Worm (Caenorhabditis elegans) whole organism, L4 larva: ENCODE data around the gene ung-1.
A peak's percentile ranks its signal among the peaks of the same experiment; 100 is the strongest.

Experiments
- F26F4.8 ChIP-seq: fragments of 200-800 bp; sonication (Bioruptor generic); conservative IDR thresholded peaks from 2 replicates; pipeline ENCODE4 v1.3.6; 2022; ENCODE audit warnings: missing genetic modification characterization, missing compliant biosample characterization
- R02D3.7 ChIP-seq: fragments of 150-350 bp; sonication (generic microtip); optimal IDR thresholded peaks from 3 replicates; lab custom pipeline; 2014; ENCODE audit warnings: missing biosample characterization, missing genetic modification characterization
- T26A8.4 ChIP-seq: fragments of 200-800 bp; sonication (Bioruptor generic); IDR thresholded peaks from 2 replicates; pipeline ENCODE4 v1.3.6; 2022; ENCODE audit warnings: missing genetic modification characterization, missing compliant biosample characterization
- Y105C5A.15 ChIP-seq: fragments of 200-800 bp; sonication (Bioruptor generic); IDR thresholded peaks from 2 replicates; pipeline ENCODE4 v1.3.6; 2022; ENCODE audit warnings: missing genetic modification characterization, missing compliant biosample characterization
- Y48G9A.11 ChIP-seq: fragments of 200-800 bp; sonication (Bioruptor generic); IDR thresholded peaks from 2 replicates; pipeline ENCODE4 v1.3.6; 2022; ENCODE audit warnings: missing genetic modification reagents, missing genetic modification characterization, missing compliant biosample characterization
- ZK337.2 ChIP-seq: fragments of 200-800 bp; sonication (Bioruptor generic); IDR thresholded peaks from 2 replicates; pipeline ENCODE4 v1.3.6; 2022; ENCODE audit warnings: missing genetic modification reagents, missing genetic modification characterization, missing compliant biosample characterization
- aha-1 ChIP-seq: fragments of 150-350 bp; peaks from one replicate; lab custom pipeline; 2014; ENCODE audit warnings: missing biosample characterization, missing genetic modification characterization
- arid-1 ChIP-seq: fragments of 200-800 bp; sonication (Bioruptor generic); conservative IDR thresholded peaks from 2 replicates; pipeline ENCODE4 v1.3.6; 2022; ENCODE audit warnings: missing genetic modification reagents, missing genetic modification characterization, missing compliant biosample characterization
- ceh-20 ChIP-seq: fragments of 200-800 bp; sonication (Bioruptor generic); IDR thresholded peaks from 2 replicates; pipeline ENCODE4 v1.3.6; 2022; ENCODE audit warnings: missing genetic modification reagents, missing genetic modification characterization, missing compliant biosample characterization
- ceh-32 ChIP-seq: sonication (generic microtip); optimal IDR thresholded peaks from 2 replicates; lab custom pipeline; 2016; ENCODE audit warnings: mild to moderate bottlenecking, missing genetic modification characterization, missing compliant biosample characterization; ENCODE audit not compliant: poor library complexity
- ceh-62 ChIP-seq: sonication (generic microtip); optimal IDR thresholded peaks from 2 replicates; lab custom pipeline; 2017; ENCODE audit warnings: missing biosample characterization, missing genetic modification characterization
- cey-2 ChIP-seq: sonication (generic microtip); optimal IDR thresholded peaks from 3 replicates; lab custom pipeline; 2017; ENCODE audit warnings: missing genetic modification characterization, mild to moderate bottlenecking, missing compliant biosample characterization, antibody characterized with exemption, borderline replicate concordance; ENCODE audit not compliant: insufficient read depth
- daf-19 ChIP-seq: fragments of 200-800 bp; sonication (Bioruptor generic); conservative IDR thresholded peaks from 2 replicates; pipeline ENCODE4 v1.3.6; 2022; ENCODE audit warnings: missing genetic modification characterization, missing compliant biosample characterization
- daf-8 ChIP-seq: fragments of 200-800 bp; sonication (Bioruptor generic); IDR thresholded peaks from 2 replicates; pipeline ENCODE4 v1.3.6; 2022; ENCODE audit warnings: missing genetic modification characterization, missing compliant biosample characterization
- dmd-6 ChIP-seq: fragments of 200-800 bp; sonication (Bioruptor generic); IDR thresholded peaks from 2 replicates; pipeline ENCODE4 v1.3.6; 2022; ENCODE audit warnings: missing genetic modification reagents, missing genetic modification characterization, missing compliant biosample characterization
- dmd-8 ChIP-seq: fragments of 200-800 bp; sonication (Bioruptor generic); IDR thresholded peaks from 2 replicates; pipeline ENCODE4 v1.3.6; 2022; ENCODE audit warnings: missing genetic modification characterization, missing compliant biosample characterization
- duxl-1 ChIP-seq: sonication (generic microtip); optimal IDR thresholded peaks from 2 replicates; lab custom pipeline; 2016; ENCODE audit warnings: mild to moderate bottlenecking, missing genetic modification characterization, moderate library complexity, missing compliant biosample characterization; ENCODE audit not compliant: poor library complexity
- egl-27 ChIP-seq: sonication (generic microtip); optimal IDR thresholded peaks from 3 replicates; lab custom pipeline; 2017; ENCODE audit warnings: missing biosample characterization, missing genetic modification reagents, missing genetic modification characterization
- gei-8 ChIP-seq: fragments of 200-800 bp; sonication (Bioruptor generic); optimal IDR thresholded peaks from 2 replicates; lab custom pipeline; 2018; ENCODE audit warnings: mild to moderate bottlenecking, missing genetic modification characterization, missing compliant biosample characterization
- jun-1 ChIP-seq: fragments of 150-350 bp; optimal IDR thresholded peaks from 2 replicates; lab custom pipeline; 2014; ENCODE audit warnings: missing biosample characterization, missing genetic modification reagents, missing genetic modification characterization
- lin-13 ChIP-seq: fragments of 150-350 bp; optimal IDR thresholded peaks from 2 replicates; lab custom pipeline; 2014; ENCODE audit warnings: missing biosample characterization, missing genetic modification reagents, missing genetic modification characterization
- lin-15B ChIP-seq: fragments of 150-350 bp; sonication (generic microtip); optimal IDR thresholded peaks from 3 replicates; lab custom pipeline; 2014; ENCODE audit warnings: missing biosample characterization, missing genetic modification characterization
- lin-38 ChIP-seq: fragments of 200-800 bp; sonication (Bioruptor generic); IDR thresholded peaks from 2 replicates; pipeline ENCODE4 v1.3.6; 2022; ENCODE audit warnings: missing genetic modification reagents, missing genetic modification characterization, missing compliant biosample characterization
- lin-39 ChIP-seq: fragments of 150-350 bp; optimal IDR thresholded peaks from 2 replicates; lab custom pipeline; 2014; ENCODE audit warnings: missing biosample characterization, missing genetic modification reagents, missing genetic modification characterization
- madf-9 ChIP-seq: fragments of 200-800 bp; sonication (Bioruptor generic); conservative IDR thresholded peaks from 2 replicates; pipeline ENCODE4 v1.3.6; 2022; ENCODE audit warnings: missing genetic modification reagents, missing genetic modification characterization, missing compliant biosample characterization
- mdl-1 ChIP-seq, 2 experiments: fragments of 150-350 bp in 1 of 2; sonication (generic microtip) in 1 of 2; optimal IDR thresholded peaks; 2 replicates each; lab custom pipeline; 2014 to 2017; ENCODE audit warnings: missing biosample characterization in 2 of 2, missing genetic modification characterization in 2 of 2
- mep-1 ChIP-seq: fragments of 150-350 bp; sonication (generic microtip); optimal IDR thresholded peaks from 3 replicates; lab custom pipeline; 2014; ENCODE audit warnings: missing biosample characterization, missing genetic modification characterization
- mxl-2 ChIP-seq: fragments of 200-800 bp; sonication (Bioruptor generic); conservative IDR thresholded peaks from 2 replicates; pipeline ENCODE4 v1.3.6; 2022; ENCODE audit warnings: missing genetic modification reagents, missing genetic modification characterization, missing compliant biosample characterization
- nhr-10 ChIP-seq: fragments of 150-350 bp; optimal IDR thresholded peaks from 2 replicates; lab custom pipeline; 2014; ENCODE audit warnings: missing biosample characterization, missing genetic modification characterization
- nhr-111 ChIP-seq: fragments of 200-800 bp; sonication (Bioruptor generic); optimal IDR thresholded peaks from 2 replicates; lab custom pipeline; 2018; ENCODE audit warnings: mild to moderate bottlenecking, missing genetic modification characterization, missing compliant biosample characterization
- nhr-237 ChIP-seq: sonication (generic microtip); optimal IDR thresholded peaks from 2 replicates; lab custom pipeline; 2017; ENCODE audit warnings: missing biosample characterization, missing genetic modification characterization
- nhr-25 ChIP-seq: sonication (generic microtip); optimal IDR thresholded peaks from 2 replicates; lab custom pipeline; 2017; ENCODE audit warnings: missing genetic modification characterization, mild to moderate bottlenecking, missing compliant biosample characterization, antibody characterized with exemption, moderate library complexity, borderline replicate concordance; ENCODE audit not compliant: insufficient read depth
- nhr-41 ChIP-seq: fragments of 200-800 bp; sonication (Bioruptor generic); IDR thresholded peaks from 2 replicates; pipeline ENCODE4 v1.3.6; 2022; ENCODE audit warnings: missing genetic modification reagents, missing genetic modification characterization, missing compliant biosample characterization
- nhr-42 ChIP-seq: fragments of 200-800 bp; sonication (Bioruptor generic); IDR thresholded peaks from 2 replicates; pipeline ENCODE4 v1.3.6; 2022; ENCODE audit warnings: missing genetic modification characterization, missing compliant biosample characterization
- nhr-48 ChIP-seq: sonication (generic microtip); optimal IDR thresholded peaks from 2 replicates; lab custom pipeline; 2016; ENCODE audit warnings: mild to moderate bottlenecking, missing genetic modification characterization, missing compliant biosample characterization
- nhr-76 ChIP-seq: fragments of 150-350 bp; optimal IDR thresholded peaks from 2 replicates; lab custom pipeline; 2014; ENCODE audit warnings: missing biosample characterization, missing genetic modification characterization
- php-3 ChIP-seq: fragments of 200-800 bp; sonication (Bioruptor generic); IDR thresholded peaks from 2 replicates; pipeline ENCODE4 v1.3.6; 2022; ENCODE audit warnings: missing genetic modification reagents, missing genetic modification characterization, missing compliant biosample characterization
- pqm-1 ChIP-seq: sonication (generic microtip); optimal IDR thresholded peaks from 2 replicates; lab custom pipeline; 2017; ENCODE audit warnings: missing biosample characterization, missing genetic modification characterization
- rbr-2 ChIP-seq: sonication (generic microtip); optimal IDR thresholded peaks from 2 replicates; lab custom pipeline; 2016; ENCODE audit warnings: missing genotype, missing genetic modification characterization, missing compliant biosample characterization
- sdz-12 ChIP-seq: fragments of 200-800 bp; sonication (Bioruptor generic); optimal IDR thresholded peaks from 2 replicates; lab custom pipeline; 2018; ENCODE audit warnings: mild to moderate bottlenecking, missing genetic modification characterization, missing compliant biosample characterization
- skn-1 ChIP-seq: fragments of 150-350 bp; optimal IDR thresholded peaks from 2 replicates; lab custom pipeline; 2014; ENCODE audit warnings: missing biosample characterization, missing genetic modification characterization
- snpc-1.2 ChIP-seq: fragments of 200-800 bp; sonication (Bioruptor generic); IDR thresholded peaks from 2 replicates; pipeline ENCODE4 v1.3.6; 2022; ENCODE audit warnings: missing genetic modification reagents, missing genetic modification characterization, missing compliant biosample characterization
- spr-1 ChIP-seq: sonication (generic microtip); optimal IDR thresholded peaks from 2 replicates; lab custom pipeline; 2016; ENCODE audit warnings: mild to moderate bottlenecking, missing genetic modification characterization, missing compliant biosample characterization
- tra-1 ChIP-seq: fragments of 200-800 bp; sonication (Bioruptor generic); IDR thresholded peaks from 2 replicates; pipeline ENCODE4 v1.3.6; 2022; ENCODE audit warnings: missing genetic modification reagents, missing genetic modification characterization, missing compliant biosample characterization
- unc-130 ChIP-seq: sonication (generic microtip); optimal IDR thresholded peaks from 2 replicates; lab custom pipeline; 2016; ENCODE audit warnings: missing genetic modification reagents, missing genetic modification characterization, missing compliant biosample characterization
- zfp-2 ChIP-seq: sonication (generic microtip); optimal IDR thresholded peaks from 2 replicates; lab custom pipeline; 2016; ENCODE audit warnings: mild to moderate bottlenecking, missing genetic modification characterization, missing compliant biosample characterization
- zfp-3 ChIP-seq: fragments of 200-800 bp; sonication (Bioruptor generic); conservative IDR thresholded peaks from 2 replicates; pipeline ENCODE4 v1.3.6; 2022; ENCODE audit warnings: missing genetic modification reagents, missing genetic modification characterization, missing compliant biosample characterization
- zip-2 ChIP-seq: fragments of 150-350 bp; optimal IDR thresholded peaks from 2 replicates; lab custom pipeline; 2014; ENCODE audit warnings: missing biosample characterization, missing genetic modification characterization
- ztf-11 ChIP-seq: fragments of 150-350 bp; optimal IDR thresholded peaks from 2 replicates; lab custom pipeline; 2014; ENCODE audit warnings: missing biosample characterization, missing genetic modification characterization

ung-1 gene

DNA sequence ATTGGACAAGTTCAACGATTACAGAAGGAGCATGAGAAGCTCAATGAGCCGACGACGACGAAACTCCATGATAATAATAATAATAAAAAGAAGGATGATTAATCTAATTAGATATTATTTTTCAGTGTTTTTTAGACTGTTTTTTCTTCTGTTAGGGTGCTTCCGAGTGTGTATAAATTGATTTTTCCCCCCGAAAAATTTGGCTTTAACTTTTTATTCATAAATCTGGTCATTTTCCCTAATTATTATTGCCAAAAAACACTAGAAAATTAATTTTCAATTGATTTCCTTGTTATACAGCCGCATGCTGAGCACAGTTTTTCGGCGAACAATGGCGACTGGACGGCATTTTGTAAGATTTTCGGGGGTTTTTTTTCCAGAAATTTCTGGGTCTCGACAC lies 50.3 kb downstream of the ung-1 start, which contains the start of gene nft-1:
Gene nft-1, plus strand, starts transcription at position 301 of the 400 bp plus-strand sequence.
- TF ChIP-seq tra-1 (GFP tag; lab: Robert Waterston, UW) (no peak), unc-130 (GFP tag; lab: Kevin White, UChicago) (no peak), jun-1 (no peak), arid-1 (GFP tag; lab: Robert Waterston, UW) (no peak), ceh-62 (tag; lab: Kevin White, UChicago) (no peak), daf-8 (no peak), Y105C5A.15 (GFP tag; lab: Robert Waterston, UW) (no peak), nhr-111 (GFP tag; lab: Kevin White, UChicago) (no peak), dmd-8 (no peak), aha-1 (no peak), mep-1 (tag; lab: Kevin White, UChicago) (no peak)

DNA sequence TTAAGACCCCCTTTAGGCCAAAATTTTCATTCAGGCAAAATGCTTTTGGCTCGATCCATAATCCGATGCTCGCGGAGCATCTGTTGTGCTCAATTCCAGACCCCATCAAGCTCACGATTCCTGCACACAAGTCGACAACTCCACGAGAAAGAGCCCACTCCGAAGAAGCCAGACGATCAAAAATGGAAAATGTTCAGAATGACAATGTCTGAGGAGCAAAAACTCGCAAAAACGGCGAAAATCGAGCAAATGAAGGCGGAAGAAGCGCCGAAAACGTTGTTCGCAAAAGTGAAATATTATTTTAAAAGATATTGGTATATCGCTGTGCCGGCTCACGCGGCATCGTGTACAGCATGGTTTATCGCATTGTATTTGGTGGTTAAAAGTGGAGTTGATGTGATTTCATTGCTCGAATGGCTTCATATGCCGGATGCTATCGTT lies 52.2 kb downstream of the ung-1 start, which contains the start of gene Y56A3A.22:
Gene Y56A3A.22, plus strand, starts transcription at position 35 of the 441 bp plus-strand sequence.
- TF ChIP-seq ZK337.2 (no peak), nhr-76 (no peak), Y48G9A.11 (peak; percentile 43; the same call in 1 of the 2 replicates), egl-27 (no peak), zfp-2 (tag; lab: Kevin White, UChicago) (no peak), nhr-48 (tag; lab: Kevin White, UChicago) (peak; percentile 14), mep-1 (tag; lab: Kevin White, UChicago) (peak; percentile 22), lin-15B (tag; lab: Kevin White, UChicago) (no peak), zfp-3 (GFP tag; lab: Robert Waterston, UW) (no peak; the same call in 1 of the 2 replicates), dmd-6 (GFP tag; lab: Robert Waterston, UW) (no peak), php-3 (no peak), pqm-1 (tag; lab: Kevin White, UChicago) (no peak), madf-9 (GFP tag; lab: Robert Waterston, UW) (peak; percentile 17; the same call in 1 of the 2 replicates), ztf-11 (no peak), nhr-41 (no peak), aha-1 (peak; percentile 96), zip-2 (tag; lab: Kevin White, UChicago) (no peak), T26A8.4 (peak; percentile 85), lin-39 (tag; lab: Kevin White, UChicago) (no peak), jun-1 (peak; percentile 22), dmd-8 (no peak), duxl-1 (tag; lab: Kevin White, UChicago) (peak; percentile 23), sdz-12 (no peak), tra-1 (GFP tag; lab: Robert Waterston, UW) (peak; percentile 43; the same call in 1 of the 2 replicates), nhr-237 (tag; lab: Kevin White, UChicago) (no peak), F26F4.8 (no peak), rbr-2 (tag; lab: Kevin White, UChicago) (peak; percentile 44), lin-38 (GFP tag; lab: Robert Waterston, UW) (peak; percentile 55), skn-1 (tag; lab: Kevin White, UChicago) (no peak), spr-1 (peak; percentile 30), nhr-25 (tag; lab: Kevin White, UChicago) (no peak), snpc-1.2 (peak; percentile 69), daf-8 (no peak), mdl-1 (tag; optimal IDR thresholded peaks at IDR 0.05; lab: Kevin White, UChicago) (no peak), ceh-20 (peak; percentile 50; the same call in 1 of the 2 replicates), gei-8 (GFP tag; lab: Kevin White, UChicago) (peak; percentile 78), Y105C5A.15 (GFP tag; lab: Robert Waterston, UW) (no peak), daf-19 (GFP tag; lab: Robert Waterston, UW) (no peak), nhr-10 (tag; lab: Kevin White, UChicago) (no peak), lin-13 (GFP tag; lab: Kevin White, UChicago) (no peak), mxl-2 (GFP tag; lab: Robert Waterston, UW) (no peak), ceh-32 (no peak), R02D3.7 (tag; lab: Kevin White, UChicago) (no peak), nhr-42 (GFP tag; lab: Robert Waterston, UW) (peak; percentile 59), cey-2 (tag; lab: Kevin White, UChicago) (no peak)
